Worm (Caenorhabditis elegans) whole organism, young adult: ENCODE measurements around the gene hlh-31.
A peak's percentile ranks its signal among the peaks of the same experiment; 100 is the strongest.

Experiments used
- B0019.2 ChIP-seq: fragments of 200-800 bp; sonication (Bioruptor generic); conservative IDR thresholded peaks from 2 replicates; pipeline ENCODE4 v1.3.6; 2022; ENCODE audit warnings: missing genetic modification reagents, missing genetic modification characterization, missing compliant biosample characterization
- B0336.3 ChIP-seq: fragments of 200-800 bp; sonication (Bioruptor generic); IDR thresholded peaks from 2 replicates; pipeline ENCODE4 v1.3.6; 2022; ENCODE audit warnings: missing genetic modification characterization, missing compliant biosample characterization
- C06A6.2 ChIP-seq: fragments of 200-800 bp; sonication (Bioruptor generic); conservative IDR thresholded peaks from 2 replicates; pipeline ENCODE4 v1.3.6; 2022; ENCODE audit warnings: missing genetic modification characterization, missing compliant biosample characterization
- C17E4.6 ChIP-seq: fragments of 200-800 bp; sonication (Bioruptor generic); IDR thresholded peaks from 2 replicates; pipeline ENCODE4 v1.3.6; 2022; ENCODE audit warnings: missing genetic modification reagents, missing genetic modification characterization, missing compliant biosample characterization
- F33H1.4 ChIP-seq: fragments of 200-800 bp; sonication (Bioruptor generic); IDR thresholded peaks from 2 replicates; pipeline ENCODE4 v1.3.6; 2022; ENCODE audit warnings: missing genetic modification reagents, missing genetic modification characterization, missing compliant biosample characterization
- F39B2.1 ChIP-seq: fragments of 200-800 bp; sonication (Bioruptor generic); IDR thresholded peaks from 2 replicates; pipeline ENCODE4 v1.3.6; 2022; ENCODE audit warnings: missing genetic modification reagents, missing genetic modification characterization, missing compliant biosample characterization
- K11D2.4 ChIP-seq: fragments of 200-800 bp; sonication (Bioruptor generic); IDR thresholded peaks from 2 replicates; pipeline ENCODE4 v1.3.6; 2022; ENCODE audit warnings: missing genetic modification reagents, missing genetic modification characterization, missing compliant biosample characterization
- Y53F4B.3 ChIP-seq: fragments of 200-800 bp; sonication (Bioruptor generic); IDR thresholded peaks from 2 replicates; pipeline ENCODE4 v1.3.6; 2022; ENCODE audit warnings: missing genetic modification reagents, missing genetic modification characterization, missing compliant biosample characterization
- Y95B8A.8 ChIP-seq: fragments of 200-800 bp; sonication (Bioruptor generic); IDR thresholded peaks from 2 replicates; pipeline ENCODE4 v1.3.6; 2022; ENCODE audit warnings: missing genetic modification reagents, missing genetic modification characterization, missing compliant biosample characterization
- atf-7 ChIP-seq: sonication (generic microtip); optimal IDR thresholded peaks from 2 replicates; lab custom pipeline; 2017; ENCODE audit warnings: mild to moderate bottlenecking, missing genetic modification characterization, missing compliant biosample characterization
- athp-1 ChIP-seq: sonication (generic microtip); optimal IDR thresholded peaks from 2 replicates; lab custom pipeline; 2017; ENCODE audit warnings: mild to moderate bottlenecking, missing genetic modification characterization, missing compliant biosample characterization
- attf-6 ChIP-seq: fragments of 200-800 bp; sonication (Bioruptor generic); IDR thresholded peaks from 2 replicates; pipeline ENCODE4 v1.3.6; 2022; ENCODE audit warnings: missing genetic modification reagents, missing genetic modification characterization, missing compliant biosample characterization
- ccch-3 ChIP-seq: fragments of 200-800 bp; sonication (Bioruptor generic); optimal IDR thresholded peaks from 2 replicates; lab custom pipeline; 2018; ENCODE audit warnings: mild to moderate bottlenecking, missing genetic modification characterization, missing compliant biosample characterization
- cebp-2 ChIP-seq: fragments of 200-800 bp; sonication (Bioruptor generic); IDR thresholded peaks from 2 replicates; pipeline ENCODE4 v1.3.6; 2022; ENCODE audit warnings: missing genetic modification characterization, missing compliant biosample characterization
- ceh-100 ChIP-seq: fragments of 200-800 bp; sonication (Bioruptor generic); IDR thresholded peaks from 2 replicates; pipeline ENCODE4 v1.3.6; 2022; ENCODE audit warnings: missing genetic modification reagents, missing genetic modification characterization, missing compliant biosample characterization
- ceh-40 ChIP-seq: fragments of 200-800 bp; sonication (Bioruptor generic); IDR thresholded peaks from 2 replicates; pipeline ENCODE4 v1.3.6; 2022; ENCODE audit warnings: missing genetic modification characterization, missing compliant biosample characterization
- egl-18 ChIP-seq: fragments of 200-800 bp; sonication (Bioruptor generic); IDR thresholded peaks from 2 replicates; pipeline ENCODE4 v1.3.6; 2022; ENCODE audit warnings: missing genetic modification reagents, missing genetic modification characterization, missing compliant biosample characterization
- ekl-4 ChIP-seq: fragments of 200-800 bp; sonication (Bioruptor generic); IDR thresholded peaks from 2 replicates; pipeline ENCODE4 v1.3.6; 2022; ENCODE audit warnings: missing genetic modification reagents, missing genetic modification characterization, missing compliant biosample characterization
- hrde-1 ChIP-seq: sonication (generic microtip); optimal IDR thresholded peaks from 2 replicates; lab custom pipeline; 2016; ENCODE audit warnings: missing genetic modification characterization, mild to moderate bottlenecking, missing compliant biosample characterization, moderate library complexity, missing genotype, missing genetic modification reagents, borderline replicate concordance
- let-526 ChIP-seq: fragments of 200-800 bp; sonication (Bioruptor generic); IDR thresholded peaks from 2 replicates; pipeline ENCODE4 v1.3.6; 2022; ENCODE audit warnings: missing genetic modification reagents, missing genetic modification characterization, missing compliant biosample characterization
- lin-35 ChIP-seq, 3 experiments: fragments of 150-350 bp in 2 of 3; sonication (generic microtip) in 1 of 3; optimal IDR thresholded peaks; 2 replicates each; lab custom pipeline; 2014 to 2018; ENCODE audit warnings: missing biosample characterization in 3 of 3, missing genetic modification characterization in 3 of 3, missing genetic modification reagents in 3 of 3
- lin-40 ChIP-seq: sonication (generic microtip); optimal IDR thresholded peaks from 2 replicates; lab custom pipeline; 2016; ENCODE audit warnings: missing genetic modification characterization, mild to moderate bottlenecking, missing compliant biosample characterization, missing genotype, missing genetic modification reagents
- lsl-1 ChIP-seq: fragments of 200-800 bp; sonication (Bioruptor generic); optimal IDR thresholded peaks from 2 replicates; lab custom pipeline; 2018; ENCODE audit warnings: mild to moderate bottlenecking, missing genetic modification characterization, moderate library complexity, missing compliant biosample characterization
- lsy-27 ChIP-seq: sonication (generic microtip); optimal IDR thresholded peaks from 2 replicates; lab custom pipeline; 2017; ENCODE audit warnings: missing genetic modification characterization, mild to moderate bottlenecking, missing compliant biosample characterization, antibody characterized with exemption, missing genotype, borderline replicate concordance; ENCODE audit not compliant: insufficient read depth
- madf-6 ChIP-seq: fragments of 200-800 bp; sonication (Bioruptor generic); IDR thresholded peaks from 2 replicates; pipeline ENCODE4 v1.3.6; 2022; ENCODE audit warnings: missing genetic modification reagents, missing genetic modification characterization, missing compliant biosample characterization
- madf-8 ChIP-seq: fragments of 200-800 bp; sonication (Bioruptor generic); conservative IDR thresholded peaks from 2 replicates; pipeline ENCODE4 v1.3.6; 2022; ENCODE audit warnings: missing genetic modification reagents, missing genetic modification characterization, missing compliant biosample characterization
- mcd-1 ChIP-seq: fragments of 200-800 bp; sonication (Bioruptor generic); IDR thresholded peaks from 2 replicates; pipeline ENCODE4 v1.3.6; 2022; ENCODE audit warnings: missing genetic modification reagents, missing genetic modification characterization, missing compliant biosample characterization
- nfya-1 ChIP-seq: sonication (generic microtip); optimal IDR thresholded peaks from 2 replicates; lab custom pipeline; 2017; ENCODE audit warnings: antibody characterized with exemption, missing compliant biosample characterization, missing genetic modification characterization, borderline replicate concordance; ENCODE audit not compliant: insufficient read depth
- nfya-2 ChIP-seq: fragments of 200-800 bp; sonication (Bioruptor generic); IDR thresholded peaks from 2 replicates; pipeline ENCODE4 v1.3.6; 2022; ENCODE audit warnings: missing genetic modification reagents, missing genetic modification characterization, missing compliant biosample characterization
- nhr-27 ChIP-seq: fragments of 200-800 bp; sonication (Bioruptor generic); optimal IDR thresholded peaks from 2 replicates; lab custom pipeline; 2018; ENCODE audit warnings: mild to moderate bottlenecking, missing genetic modification characterization, moderate library complexity, missing compliant biosample characterization
- nhr-80 ChIP-seq: sonication (generic microtip); optimal IDR thresholded peaks from 2 replicates; lab custom pipeline; 2016; ENCODE audit warnings: missing genetic modification characterization, missing compliant biosample characterization
- repo-1 ChIP-seq: sonication (generic microtip); optimal IDR thresholded peaks from 2 replicates; lab custom pipeline; 2017; ENCODE audit warnings: mild to moderate bottlenecking, missing genetic modification characterization, missing compliant biosample characterization
- snpc-3.4 ChIP-seq: sonication (generic microtip); optimal IDR thresholded peaks from 2 replicates; lab custom pipeline; 2017; ENCODE audit warnings: missing genetic modification characterization, mild to moderate bottlenecking, missing compliant biosample characterization, antibody characterized with exemption, moderate library complexity, missing genotype, missing genetic modification reagents
- snpc-4 ChIP-seq, 5 experiments: fragments of 150-350 bp in 1 of 5; sonication (generic microtip) in 4 of 5; optimal IDR thresholded peaks; 2 replicates each; lab custom pipeline; 2014 to 2018; ENCODE audit warnings: missing genetic modification characterization in 5 of 5, missing biosample characterization in 3 of 5, antibody characterized with exemption in 2 of 5, mild to moderate bottlenecking in 2 of 5, missing compliant biosample characterization in 2 of 5, missing genotype in 2 of 5, moderate library complexity in 2 of 5, missing genetic modification reagents in 1 of 5
- somi-1 ChIP-seq: fragments of 200-800 bp; sonication (Bioruptor generic); optimal IDR thresholded peaks from 2 replicates; lab custom pipeline; 2018; ENCODE audit warnings: mild to moderate bottlenecking, missing genetic modification characterization, missing compliant biosample characterization
- sptf-2 ChIP-seq: fragments of 200-800 bp; sonication (Bioruptor generic); optimal IDR thresholded peaks from 2 replicates; lab custom pipeline; 2018; ENCODE audit warnings: mild to moderate bottlenecking, missing genetic modification characterization, missing compliant biosample characterization
- zfh-2 ChIP-seq: fragments of 200-800 bp; sonication (Bioruptor generic); conservative IDR thresholded peaks from 2 replicates; pipeline ENCODE4 v1.3.6; 2022; ENCODE audit warnings: missing genetic modification reagents, missing genetic modification characterization, missing compliant biosample characterization
- ztf-28 ChIP-seq: fragments of 200-800 bp; sonication (Bioruptor generic); IDR thresholded peaks from 2 replicates; pipeline ENCODE4 v1.3.6; 2022; ENCODE audit warnings: missing genetic modification reagents, missing genetic modification characterization, missing compliant biosample characterization
- ztf-6 ChIP-seq: fragments of 200-800 bp; sonication (Bioruptor generic); IDR thresholded peaks from 2 replicates; pipeline ENCODE4 v1.3.6; 2022; ENCODE audit warnings: missing genetic modification reagents, missing genetic modification characterization, missing compliant biosample characterization

The hlh-31 gene

ce11 chrIV:16221559-16221958 is 35.9 kb upstream of the hlh-31 start, which contains the start of gene srv-11:
Gene srv-11 (minus strand): TSS chrIV:16221659.
- TF ChIP-seq F39B2.1 (GFP tag; lab: Robert Waterston, UW) (no peak), mcd-1 (GFP tag; lab: Robert Waterston, UW) (no peak)

ce11 chrIV:16225747-16226146 is 31.7 kb upstream of the hlh-31 start, which contains the start of gene H25K10.4:
Gene H25K10.4 (plus strand): TSS chrIV:16226047.
- no peak for TF ChIP-seq egl-18
- TF ChIP-seq hrde-1 (tag; lab: Kevin White, UChicago) = no peak
- TF ChIP-seq C06A6.2 (GFP tag; lab: Robert Waterston, UW) = no peak
- TF ChIP-seq snpc-3.4 = no peak
- no peak for TF ChIP-seq let-526
- TF ChIP-seq nhr-27 (tag; lab: Kevin White, UChicago) = no peak
- TF ChIP-seq B0019.2 (GFP tag; lab: Robert Waterston, UW) = no peak
- TF ChIP-seq C17E4.6 (GFP tag; lab: Robert Waterston, UW) = no peak

- TF ChIP-seq nfya-1 = no peak
- no peak for TF ChIP-seq ccch-3
- TF ChIP-seq lin-40 (tag; lab: Kevin White, UChicago) = no peak
- no peak for TF ChIP-seq F39B2.1 (GFP tag; lab: Robert Waterston, UW)
- no peak for TF ChIP-seq nfya-2
- TF ChIP-seq F33H1.4 (GFP tag; lab: Robert Waterston, UW) = no peak
Observed at ce11 chrIV:16230464-16230863, 27.0 kb upstream of the hlh-31 start.

- TF ChIP-seq ztf-28 (GFP tag; lab: Robert Waterston, UW) (no peak), Y53F4B.3 (GFP tag; lab: Robert Waterston, UW) (no peak), somi-1 (no peak), ztf-6 (no peak), lsl-1 (GFP tag; lab: Kevin White, UChicago) (no peak), madf-8 (GFP tag; lab: Robert Waterston, UW) (no peak), lsy-27 (tag; lab: Kevin White, UChicago) (no peak), madf-6 (GFP tag; lab: Robert Waterston, UW) (no peak), ceh-40 (GFP tag; lab: Robert Waterston, UW) (no peak), ekl-4 (GFP tag; lab: Robert Waterston, UW) (no peak), repo-1 (no peak), let-526 (no peak), hrde-1 (tag; lab: Kevin White, UChicago) (no peak), Y95B8A.8 (GFP tag; lab: Robert Waterston, UW) (no peak), K11D2.4 (no peak), cebp-2 (no peak), ceh-100 (GFP tag; lab: Robert Waterston, UW) (no peak)
Observed at ce11 chrIV:16233028-16233427, 24.4 kb upstream of the hlh-31 start, which contains the start of the genes hpa-1 and irld-39. Gene hpa-1 (minus strand): TSS chrIV:16233128. Gene irld-39 (plus strand): TSS chrIV:16233148.

- TF ChIP-seq atf-7 (tag; lab: Kevin White, UChicago) (no peak), snpc-4 (GFP tag; optimal IDR thresholded peaks at IDR 0.05; lab: Kevin White, UChicago) (no peak), snpc-4 (tag; optimal IDR thresholded peaks at IDR 0.05; lab: Kevin White, UChicago) (peak in 3 of 4 experiments; percentile 48 to 65 (median 58)), zfh-2 (GFP tag; lab: Robert Waterston, UW) (no peak), lin-35 (GFP tag; optimal IDR thresholded peaks at IDR 0.05; lab: Kevin White, UChicago) (no peak), B0336.3 (GFP tag; lab: Robert Waterston, UW) (no peak), lin-40 (tag; lab: Kevin White, UChicago) (no peak), sptf-2 (no peak), athp-1 (tag; lab: Kevin White, UChicago) (no peak), attf-6 (0 out of 2 replicates have a peak, but pooled peaks have one; percentile 56), nhr-80 (tag; lab: Kevin White, UChicago) (no peak), B0019.2 (GFP tag; lab: Robert Waterston, UW) (no peak)
Observed at ce11 chrIV:16236827-16237226, 20.6 kb upstream of the hlh-31 start.
